Fruit fly (Drosophila melanogaster): ENCODE data around the gene trx.

The trx gene

dm6 chr3R:14288669-14289383 is 2.1 kb upstream of the trx start, which contains the start of gene red (continued):
- TF ChIP-seq Smox (GFP tag; optimal IDR thresholded peaks at IDR 0.05) (no peak), net (GFP tag; optimal IDR thresholded peaks at IDR 0.05) (peak; percentile 3), spab (GFP tag; optimal IDR thresholded peaks at IDR 0.05) (no peak), CG10631 (GFP tag; optimal IDR thresholded peaks at IDR 0.05) (peak; percentile 35)

DNA sequence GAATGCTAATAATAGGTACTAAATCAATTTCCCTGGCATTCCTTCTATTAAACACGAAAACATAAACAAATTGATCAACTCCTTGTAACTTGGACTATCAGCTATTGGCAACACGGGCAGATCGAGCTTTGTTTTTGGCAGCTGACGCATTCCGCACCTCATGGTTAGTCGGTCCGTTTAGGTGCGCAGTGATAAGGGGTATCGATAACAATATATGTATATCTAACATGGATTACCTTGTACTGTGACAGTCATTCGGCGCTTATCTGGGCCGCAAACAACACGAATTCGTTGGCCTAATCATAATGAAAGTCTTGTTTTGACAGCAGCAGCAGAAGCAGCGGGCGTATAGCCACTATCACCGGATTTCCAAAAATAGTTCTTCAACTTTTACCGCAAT is 1.3 kb upstream of the trx start:
- TF ChIP-seq Blimp-1 (GFP tag; optimal IDR thresholded peaks at IDR 0.05) (no peak), pdm3 (GFP tag; optimal IDR thresholded peaks at IDR 0.05) (no peak), CG6163 (GFP tag; IDR thresholded peaks at IDR 0.05) (no peak), CG15336 (GFP tag; IDR thresholded peaks at IDR 0.05) (no peak), CG8119 (GFP tag; IDR thresholded peaks at IDR 0.05) (no peak), net (GFP tag; optimal IDR thresholded peaks at IDR 0.05) (no peak), cyc (GFP tag; optimal IDR thresholded peaks at IDR 0.05) (no peak), fd85E (GFP tag; optimal IDR thresholded peaks at IDR 0.05) (no peak), Sox102F (GFP tag; optimal IDR thresholded peaks at IDR 0.05) (no peak), CG3919 (GFP tag; optimal IDR thresholded peaks at IDR 0.05) (no peak), Gug (GFP tag; IDR thresholded peaks at IDR 0.05) (no peak), Hr38 (GFP tag; optimal IDR thresholded peaks at IDR 0.05) (no peak), Eip78C (GFP tag) (no peak), svp (GFP tag) (no peak), Lpt (GFP tag; optimal IDR thresholded peaks at IDR 0.05) (no peak), fkh (GFP tag; optimal IDR thresholded peaks at IDR 0.05) (no peak), Sox15 (GFP tag; optimal IDR thresholded peaks at IDR 0.05) (no peak), salr (GFP tag; optimal IDR thresholded peaks at IDR 0.05) (no peak), CG32006 (GFP tag; optimal IDR thresholded peaks at IDR 0.05) (no peak)

DNA sequence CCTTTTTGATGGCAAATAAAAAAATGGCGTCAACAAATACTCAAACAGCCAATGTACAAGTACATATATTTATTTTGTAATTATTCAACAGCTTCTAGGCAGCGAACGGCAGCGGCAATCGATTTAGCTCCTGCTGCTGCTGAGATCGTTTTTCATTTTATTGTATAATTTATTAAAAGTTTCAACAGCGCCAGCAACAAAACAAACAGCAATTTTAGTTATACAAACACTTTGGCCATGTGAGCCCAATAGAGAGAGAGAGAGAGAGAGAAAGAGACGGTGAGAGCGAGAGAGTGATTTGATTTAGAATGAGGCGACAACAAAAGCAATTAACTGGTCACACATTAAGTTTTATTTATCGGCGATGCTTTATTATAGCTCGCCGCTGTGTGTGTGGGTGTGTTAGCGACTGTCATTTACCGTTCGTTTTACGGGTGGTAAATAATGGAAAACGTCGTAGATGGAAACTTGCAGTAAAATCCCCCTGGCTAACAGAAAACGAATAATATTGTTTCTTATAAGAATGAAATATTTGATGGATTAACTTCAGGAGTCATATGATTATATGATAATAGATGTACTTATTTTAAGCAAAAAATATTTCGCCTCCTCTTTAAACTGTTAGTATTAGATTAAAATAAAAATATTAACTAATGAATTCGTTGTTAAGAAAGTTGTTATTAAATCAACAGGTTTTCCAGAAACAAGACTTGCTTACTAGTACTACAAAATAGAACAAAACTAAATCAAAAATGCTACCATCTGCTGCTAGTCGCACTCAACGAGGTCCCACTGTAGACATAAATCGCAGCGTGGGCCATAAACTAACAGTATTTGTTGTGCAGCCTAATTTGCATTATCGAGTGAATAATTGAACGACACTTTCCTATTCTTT is 1.4 kb downstream of the trx start:
- no peak for TF ChIP-seq CG6854 (GFP tag; optimal IDR thresholded peaks at IDR 0.05)
- no peak for TF ChIP-seq lz (GFP tag; optimal IDR thresholded peaks at IDR 0.05)
- TF ChIP-seq CG15336 (GFP tag; IDR thresholded peaks at IDR 0.05): no peak
- TF ChIP-seq Hr4 (GFP tag; optimal IDR thresholded peaks at IDR 0.05): peak; percentile 33
- peak; percentile 61 for TF ChIP-seq Eip78C (GFP tag)
- no peak for TF ChIP-seq CG10669 (GFP tag; optimal IDR thresholded peaks at IDR 0.05)
- no peak for TF ChIP-seq Ets21C (GFP tag; optimal IDR thresholded peaks at IDR 0.05)
- peak; percentile 19 for TF ChIP-seq CG32006 (GFP tag; optimal IDR thresholded peaks at IDR 0.05)
- TF ChIP-seq CG16779 (tag; optimal IDR thresholded peaks at IDR 0.05): no peak
- TF ChIP-seq CG11902 (GFP tag; optimal IDR thresholded peaks at IDR 0.05): no peak
- TF ChIP-seq svp (GFP tag): peak; percentile 58
- TF ChIP-seq cyc (GFP tag; optimal IDR thresholded peaks at IDR 0.05): no peak
- peak; percentile 85 for TF ChIP-seq fkh (GFP tag; optimal IDR thresholded peaks at IDR 0.05)

- TF ChIP-seq dsx (GFP tag; optimal IDR thresholded peaks at IDR 0.05; ENCODE audit: poor library complexity, severe bottlenecking) (no peak), CG32006 (GFP tag; optimal IDR thresholded peaks at IDR 0.05) (peak; percentile 48), fkh (GFP tag; optimal IDR thresholded peaks at IDR 0.05) (peak; percentile 59), CG8119 (GFP tag; IDR thresholded peaks at IDR 0.05) (no peak), Ets96B (tag; optimal IDR thresholded peaks at IDR 0.05) (no peak), CG3919 (GFP tag; optimal IDR thresholded peaks at IDR 0.05) (no peak), Hr4 (GFP tag; optimal IDR thresholded peaks at IDR 0.05) (peak; percentile 56), Sox14 (GFP tag; optimal IDR thresholded peaks at IDR 0.05) (no peak), Eip75B (GFP tag; optimal IDR thresholded peaks at IDR 0.05) (no peak), CG6276 (GFP tag; optimal IDR thresholded peaks at IDR 0.05) (peak; percentile 12)
Measured at dm6 chr3R:14284422-14284760, 2.3 kb downstream of the trx start.
